Worm (Caenorhabditis elegans): ENCODE results near the gene F09E10.6.

DNA sequence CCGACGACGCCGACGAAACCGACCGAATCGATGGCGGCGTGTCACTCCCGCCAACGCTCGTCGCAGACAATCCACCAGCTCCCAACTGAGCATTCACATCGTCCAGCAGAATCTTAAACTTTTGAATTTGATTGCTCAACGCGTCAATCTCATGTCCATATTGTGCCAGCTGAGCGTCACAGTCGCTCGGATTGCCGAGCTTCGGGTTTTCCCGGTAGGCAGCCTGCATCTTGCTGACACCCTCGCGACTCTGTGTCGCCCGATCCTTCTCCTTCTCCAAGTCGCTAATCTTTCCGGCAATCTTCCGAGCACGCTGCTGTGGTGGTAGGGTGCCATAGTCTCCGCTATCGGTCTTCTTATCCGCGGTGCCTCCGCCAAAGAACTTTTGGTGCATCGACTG lies 14.8 kb upstream of the F09E10.6 start:
- TF ChIP-seq lin-15B (tag; optimal IDR thresholded peaks at IDR 0.05) (no peak), ceh-82 (tag; optimal IDR thresholded peaks at IDR 0.05) (no peak), skn-1 (tag; optimal IDR thresholded peaks at IDR 0.05) (no peak), tbx-2 (tag; optimal IDR thresholded peaks at IDR 0.05) (no peak), ztf-4 (tag; optimal IDR thresholded peaks at IDR 0.05) (no peak), fos-1 (tag; optimal IDR thresholded peaks at IDR 0.05) (no peak)
